Fruit fly (Drosophila melanogaster) whole organism, embryonic: ENCODE measurements around the gene CG12516.

ENCODE experiments used
- CG10431 ChIP-seq: fragments of 200-800 bp; sonication (Bioruptor generic); optimal IDR thresholded peaks from 3 replicates; lab custom pipeline; 2018; ENCODE audit warnings: missing biosample characterization, mild to moderate bottlenecking, missing genetic modification characterization
- CG11085 ChIP-seq: fragments of 200-800 bp; sonication (Bioruptor generic); IDR thresholded peaks from 2 replicates; pipeline ENCODE4 v1.3.6; 2022; ENCODE audit warnings: missing biosample characterization, missing genetic modification characterization
- CG11398 ChIP-seq: fragments of 200-800 bp; sonication (Bioruptor generic); optimal IDR thresholded peaks from 2 replicates; lab custom pipeline; 2016; ENCODE audit warnings: missing biosample characterization, missing genetic modification characterization
- CG12219 ChIP-seq: fragments of 200-800 bp; sonication (Bioruptor generic); optimal IDR thresholded peaks from 3 replicates; lab custom pipeline; 2018; ENCODE audit warnings: missing biosample characterization, mild to moderate bottlenecking, missing genetic modification characterization
- CG12236 ChIP-seq: fragments of 200-800 bp; sonication (Bioruptor generic); optimal IDR thresholded peaks from 2 replicates; lab custom pipeline; 2016; ENCODE audit warnings: missing biosample characterization, missing genetic modification characterization
- CG16813 ChIP-seq: fragments of 200-800 bp; sonication (Bioruptor generic); IDR thresholded peaks from 3 replicates; pipeline ENCODE4 v1.3.6; 2022; ENCODE audit warnings: missing biosample characterization, missing genetic modification characterization; ENCODE audit not compliant: partially characterized antibody
- CG18619 ChIP-seq: fragments of 200-800 bp; sonication (Bioruptor generic); optimal IDR thresholded peaks from 3 replicates; lab custom pipeline; 2017; ENCODE audit warnings: missing biosample characterization, mild to moderate bottlenecking, missing genetic modification characterization
- CG34224 ChIP-seq: fragments of 200-800 bp; sonication (Bioruptor generic); IDR thresholded peaks from 3 replicates; pipeline ENCODE4 v1.3.6; 2022; ENCODE audit warnings: missing biosample characterization, missing genetic modification characterization; ENCODE audit not compliant: partially characterized antibody
- CG42726 ChIP-seq: fragments of 200-800 bp; sonication (Bioruptor generic); IDR thresholded peaks from 2 replicates; pipeline ENCODE4 v1.3.6; 2022; ENCODE audit warnings: missing biosample characterization, missing genetic modification characterization; ENCODE audit not compliant: partially characterized antibody
- CG4404 ChIP-seq: fragments of 200-800 bp; sonication (Bioruptor generic); IDR thresholded peaks from 2 replicates; pipeline ENCODE4 v1.3.6; 2022; ENCODE audit warnings: missing biosample characterization, missing genetic modification characterization
- CG6175 ChIP-seq: fragments of 200-800 bp; sonication (Bioruptor generic); IDR thresholded peaks from 3 replicates; pipeline ENCODE4 v1.3.6; 2022; ENCODE audit warnings: missing biosample characterization, missing genetic modification characterization
- CG7357 ChIP-seq: fragments of 200-800 bp; sonication (Bioruptor generic); IDR thresholded peaks from 3 replicates; pipeline ENCODE4 v1.3.6; 2022; ENCODE audit warnings: missing biosample characterization, missing genetic modification characterization
- CG7372 ChIP-seq: fragments of 200-800 bp; sonication (Bioruptor generic); IDR thresholded peaks from 2 replicates; pipeline ENCODE4 v1.3.6; 2022; ENCODE audit warnings: missing biosample characterization, missing genetic modification characterization
- CG7839 ChIP-seq: fragments of 200-800 bp; sonication (Bioruptor generic); optimal IDR thresholded peaks from 3 replicates; lab custom pipeline; 2018; ENCODE audit warnings: missing biosample characterization, mild to moderate bottlenecking, missing genetic modification characterization, moderate library complexity
- CG7987 ChIP-seq: fragments of 200-800 bp; sonication (Bioruptor generic); optimal IDR thresholded peaks from 2 replicates; lab custom pipeline; 2018; ENCODE audit warnings: missing biosample characterization, mild to moderate bottlenecking, missing genetic modification characterization, moderate library complexity
- CG8089 ChIP-seq: fragments of 200-800 bp; sonication (Bioruptor generic); optimal IDR thresholded peaks from 3 replicates; lab custom pipeline; 2016; ENCODE audit warnings: missing biosample characterization, missing genetic modification characterization
- CG8281 ChIP-seq: fragments of 200-800 bp; sonication (Bioruptor generic); optimal IDR thresholded peaks from 2 replicates; lab custom pipeline; 2018; ENCODE audit warnings: missing biosample characterization, mild to moderate bottlenecking, missing genetic modification characterization, moderate library complexity
- CG8290 ChIP-seq, 3 experiments: fragments of 200-800 bp; sonication (Bioruptor generic); optimal IDR thresholded peaks; 2 replicates each; lab custom pipeline; 2016 to 2019; ENCODE audit warnings: missing biosample characterization in 3 of 3, missing genetic modification characterization in 3 of 3, mild to moderate bottlenecking in 2 of 3, moderate library complexity in 1 of 3
- CG8924 ChIP-seq: fragments of 200-800 bp; optimal IDR thresholded peaks from 3 replicates; lab custom pipeline; 2019; ENCODE audit warnings: missing biosample characterization, mild to moderate bottlenecking, missing genetic modification characterization, moderate library complexity
- CG9215 ChIP-seq: fragments of 200-800 bp; sonication (Bioruptor generic); IDR thresholded peaks from 2 replicates; pipeline ENCODE4 v1.3.6; 2022; ENCODE audit warnings: missing biosample characterization, missing genetic modification characterization
- Eip74EF ChIP-seq, 2 experiments: fragments of 200-800 bp in 1 of 2; fragments of >200 bp in 1 of 2; sonication (Bioruptor generic) in 1 of 2; optimal IDR thresholded peaks; 2 replicates each; lab custom pipeline; 2017 to 2019; ENCODE audit warnings: missing biosample characterization in 2 of 2, missing genetic modification characterization in 2 of 2, mild to moderate bottlenecking in 1 of 2, moderate library complexity in 1 of 2
- Fer1 ChIP-seq: fragments of 200-800 bp; sonication (Bioruptor generic); optimal IDR thresholded peaks from 2 replicates; lab custom pipeline; 2017; ENCODE audit warnings: missing biosample characterization, mild to moderate bottlenecking, missing genetic modification characterization
- H2.0 ChIP-seq: fragments of 200-800 bp; sonication (Bioruptor generic); IDR thresholded peaks from 2 replicates; pipeline ENCODE4 v1.3.6; 2022; ENCODE audit warnings: missing biosample characterization, missing genetic modification characterization
- Hr3 ChIP-seq: fragments of 200-800 bp; sonication (Bioruptor generic); optimal IDR thresholded peaks from 3 replicates; lab custom pipeline; 2016; ENCODE audit warnings: missing biosample characterization, missing genetic modification characterization
- Hr51 ChIP-seq, 2 experiments: fragments of 200-800 bp; sonication (Bioruptor generic); optimal IDR thresholded peaks; 2 replicates in 1 of 2; 3 replicates in 1 of 2; lab custom pipeline; 2016 to 2018; ENCODE audit warnings: missing biosample characterization in 2 of 2, missing genetic modification characterization in 2 of 2, mild to moderate bottlenecking in 1 of 2, moderate library complexity in 1 of 2
- Hsf ChIP-seq: fragments of 200-800 bp; sonication (Bioruptor generic); optimal IDR thresholded peaks from 3 replicates; lab custom pipeline; 2016; ENCODE audit warnings: missing biosample characterization, missing genetic modification characterization
- Lim3 ChIP-seq: fragments of 200-800 bp; sonication (Bioruptor generic); IDR thresholded peaks from 2 replicates; pipeline ENCODE4 v1.3.6; 2022; ENCODE audit warnings: missing biosample characterization, missing genetic modification characterization
- Myb ChIP-seq: fragments of 200-800 bp; sonication (Bioruptor generic); optimal IDR thresholded peaks from 2 replicates; lab custom pipeline; 2016; ENCODE audit warnings: missing biosample characterization, missing genetic modification characterization
- Rfx ChIP-seq: fragments of 200-800 bp; sonication (Bioruptor generic); IDR thresholded peaks from 2 replicates; pipeline ENCODE4 v1.3.6; 2022; ENCODE audit warnings: missing biosample characterization, missing genetic modification characterization
- TFAM ChIP-seq: fragments of 200-800 bp; sonication (Bioruptor generic); optimal IDR thresholded peaks from 2 replicates; lab custom pipeline; 2017; ENCODE audit warnings: missing biosample characterization, missing genetic modification characterization, inconsistent platforms
- Trl ChIP-seq, 3 experiments: fragments of >200 bp in 2 of 3; fragments of 200-800 bp in 1 of 3; sonication (Bioruptor generic) in 1 of 3; optimal IDR thresholded peaks; 2 replicates in 1 of 3; 3 replicates in 2 of 3; lab custom pipeline; 2016 to 2017; ENCODE audit warnings: missing biosample characterization in 1 of 3, missing genetic modification characterization in 1 of 3
- bigmax ChIP-seq: fragments of 200-800 bp; sonication (Bioruptor generic); optimal IDR thresholded peaks from 2 replicates; lab custom pipeline; 2018; ENCODE audit warnings: missing biosample characterization, mild to moderate bottlenecking, missing genetic modification characterization
- cato ChIP-seq: fragments of 200-800 bp; sonication (Bioruptor generic); optimal IDR thresholded peaks from 2 replicates; lab custom pipeline; 2016; ENCODE audit warnings: missing biosample characterization, missing genetic modification characterization, borderline replicate concordance
- dysf ChIP-seq: fragments of 200-800 bp; sonication (Bioruptor generic); IDR thresholded peaks from 3 replicates; pipeline ENCODE4 v1.3.6; 2022; ENCODE audit warnings: missing biosample characterization, missing genetic modification characterization
- lilli ChIP-seq: fragments of 200-800 bp; sonication (Bioruptor generic); optimal IDR thresholded peaks from 3 replicates; lab custom pipeline; 2016; ENCODE audit warnings: missing biosample characterization, missing genetic modification characterization
- psq ChIP-seq: fragments of 200-800 bp; sonication (Bioruptor generic); optimal IDR thresholded peaks from 2 replicates; lab custom pipeline; 2017; ENCODE audit warnings: missing biosample characterization, missing genetic modification characterization
- run ChIP-seq: fragments of 200-800 bp; sonication (Bioruptor generic); optimal IDR thresholded peaks from 3 replicates; lab custom pipeline; 2018; ENCODE audit warnings: missing biosample characterization, mild to moderate bottlenecking, missing genetic modification characterization
- slbo ChIP-seq: fragments of 200-800 bp; sonication (Bioruptor generic); IDR thresholded peaks from 2 replicates; pipeline ENCODE4 v1.3.6; 2022; ENCODE audit warnings: missing biosample characterization, missing genetic modification characterization
- sqz ChIP-seq: fragments of 200-800 bp; sonication (Bioruptor generic); optimal IDR thresholded peaks from 3 replicates; lab custom pipeline; 2018; ENCODE audit warnings: missing biosample characterization, mild to moderate bottlenecking, missing genetic modification characterization
- tx ChIP-seq: fragments of 200-800 bp; sonication (Bioruptor generic); optimal IDR thresholded peaks from 2 replicates; lab custom pipeline; 2016; ENCODE audit warnings: missing biosample characterization, missing genetic modification characterization
- vnd ChIP-seq: fragments of 200-800 bp; sonication (Bioruptor generic); IDR thresholded peaks from 3 replicates; pipeline ENCODE4 v1.3.6; 2022; ENCODE audit warnings: missing biosample characterization, missing genetic modification characterization; ENCODE audit not compliant: partially characterized antibody
- vvl ChIP-seq: fragments of 200-800 bp; sonication (Bioruptor generic); IDR thresholded peaks from 2 replicates; pipeline ENCODE4 v1.3.6; 2022; ENCODE audit warnings: missing biosample characterization, missing genetic modification characterization
- wor ChIP-seq: fragments of 200-800 bp; sonication (Bioruptor generic); IDR thresholded peaks from 2 replicates; pipeline ENCODE4 v1.3.6; 2022; ENCODE audit warnings: missing biosample characterization, missing genetic modification characterization

Gene CG12516

DNA sequence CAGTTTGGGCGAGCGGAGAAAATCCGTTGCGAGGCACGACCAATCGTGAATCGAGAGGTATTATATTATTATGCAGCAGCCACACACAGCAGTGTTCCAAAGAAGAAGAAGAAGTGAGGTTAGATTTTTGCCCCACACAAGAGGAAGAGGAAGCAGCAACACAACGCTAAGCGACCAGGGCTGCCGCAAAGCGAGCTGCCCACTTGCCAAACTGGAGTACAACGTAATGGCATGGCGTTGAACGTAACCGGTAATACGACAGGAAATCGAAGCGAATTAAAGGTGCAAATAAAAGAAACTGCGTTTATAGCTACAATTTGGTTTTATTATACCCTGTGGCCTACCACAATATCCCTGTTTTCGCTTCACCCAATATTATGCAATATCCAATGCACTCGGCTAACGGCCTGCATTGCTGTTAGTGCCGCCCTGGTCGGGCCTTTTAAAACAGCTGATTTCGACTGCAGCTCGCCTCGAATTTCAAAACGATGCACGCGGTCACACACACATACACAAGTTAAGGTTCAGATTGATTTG lies 31.1 kb upstream of the CG12516 start (continued):
- TF ChIP-seq CG7987 (GFP tag; lab: Kevin White, UChicago) (peak; percentile 57), Rfx (GFP tag; lab: Robert Waterston, UW) (peak; percentile 77), dysf (GFP tag; lab: Robert Waterston, UW) (peak; percentile 72; the same call in 2 of the 3 replicates), H2.0 (GFP tag; lab: Robert Waterston, UW) (peak; percentile 59), CG34224 (GFP tag; lab: Robert Waterston, UW) (no peak), CG10431 (GFP tag; lab: Kevin White, UChicago) (peak; percentile 86), CG8924 (tag; lab: Kevin White, UChicago) (peak; percentile 62), CG7372 (GFP tag; lab: Robert Waterston, UW) (peak; percentile 68), CG16813 (peak; percentile 27; the same call in 1 of the 3 replicates), TFAM (peak; percentile 28), CG8290 (GFP tag; optimal IDR thresholded peaks at IDR 0.05; lab: Kevin White, UChicago) (peak; percentile 63), CG8290 (tag; optimal IDR thresholded peaks at IDR 0.05; lab: Kevin White, UChicago) (peak; percentile 31 to 72), CG9215 (GFP tag; lab: Robert Waterston, UW) (peak; percentile 64), CG7357 (GFP tag; lab: Robert Waterston, UW) (0 out of 3 replicates have a peak, but pooled peaks have one; percentile 49), wor (GFP tag; lab: Robert Waterston, UW) (no peak), slbo (GFP tag; lab: Robert Waterston, UW) (peak; percentile 69), Myb (peak; percentile 75), vnd (no peak), Fer1 (GFP tag; lab: Kevin White, UChicago) (peak; percentile 73), lilli (GFP tag; lab: Kevin White, UChicago) (peak; percentile 81), bigmax (GFP tag; lab: Kevin White, UChicago) (peak; percentile 100), cato (peak; percentile 50), Eip74EF (GFP tag; optimal IDR thresholded peaks at IDR 0.05; lab: Kevin White, UChicago) (peak in 1 of 2 experiments; percentile 61), psq (GFP tag; lab: Kevin White, UChicago) (no peak), CG6175 (peak; percentile 61; the same call in 1 of the 3 replicates), Lim3 (GFP tag; lab: Robert Waterston, UW) (no peak), run (no peak), CG7839 (tag; lab: Kevin White, UChicago) (peak; percentile 75), CG18619 (GFP tag; lab: Kevin White, UChicago) (peak; percentile 51), CG4404 (GFP tag; lab: Robert Waterston, UW) (peak; percentile 78), CG11398 (peak; percentile 69), Hsf (GFP tag; lab: Kevin White, UChicago) (peak; percentile 73), sqz (GFP tag; lab: Kevin White, UChicago) (peak; percentile 67), Trl (optimal IDR thresholded peaks at IDR 0.05; lab: Kevin White, UChicago) (no peak), Trl (GFP tag; optimal IDR thresholded peaks at IDR 0.05; lab: Kevin White, UChicago) (peak; percentile 77), tx (GFP tag; lab: Kevin White, UChicago) (peak; percentile 51), CG8281 (tag; lab: Kevin White, UChicago) (peak; percentile 53), vvl (GFP tag; lab: Robert Waterston, UW) (peak; percentile 73), CG8089 (GFP tag; lab: Kevin White, UChicago) (peak; percentile 70), Hr51 (GFP tag; optimal IDR thresholded peaks at IDR 0.05; lab: Kevin White, UChicago) (peak; percentile 42 to 59), CG42726 (no peak), CG12219 (GFP tag; lab: Kevin White, UChicago) (peak; percentile 78), CG11085 (GFP tag; lab: Robert Waterston, UW) (peak; percentile 58; the same call in 1 of the 2 replicates), Hr3 (GFP tag; lab: Kevin White, UChicago) (peak; percentile 70), CG12236 (GFP tag; lab: Kevin White, UChicago) (peak; percentile 71)
